Worm (Caenorhabditis elegans) whole organism, young adult: Measurements from ENCODE around the gene Y39H10B.2.

ENCODE experiments used
- B0035.1 ChIP-seq: sonication (generic microtip); optimal IDR thresholded peaks from 2 replicates; lab custom pipeline; 2016; ENCODE audit warnings: missing genetic modification characterization, mild to moderate bottlenecking, missing compliant biosample characterization, missing genotype, missing genetic modification reagents
- B0261.1 ChIP-seq: sonication (generic microtip); optimal IDR thresholded peaks from 2 replicates; lab custom pipeline; 2016; ENCODE audit warnings: mild to moderate bottlenecking, missing genetic modification characterization, moderate library complexity, missing compliant biosample characterization
- F23B12.7 ChIP-seq: sonication (generic microtip); optimal IDR thresholded peaks from 2 replicates; lab custom pipeline; 2017; ENCODE audit warnings: missing genetic modification characterization, mild to moderate bottlenecking, missing compliant biosample characterization, antibody characterized with exemption, moderate library complexity; ENCODE audit not compliant: insufficient read depth
- F52B5.7 ChIP-seq: sonication (generic microtip); optimal IDR thresholded peaks from 2 replicates; lab custom pipeline; 2016; ENCODE audit warnings: mild to moderate bottlenecking, missing genetic modification characterization, missing compliant biosample characterization
- F57A8.1 ChIP-seq: fragments of 200-800 bp; sonication (Bioruptor generic); optimal IDR thresholded peaks from 2 replicates; lab custom pipeline; 2018; ENCODE audit warnings: mild to moderate bottlenecking, missing genetic modification characterization, moderate library complexity, missing compliant biosample characterization
- Y53G8AR.9 ChIP-seq: fragments of 200-800 bp; sonication (Bioruptor generic); conservative IDR thresholded peaks from 2 replicates; pipeline ENCODE4 v1.3.6; 2022; ENCODE audit warnings: missing genetic modification reagents, missing genetic modification characterization, missing compliant biosample characterization
- Y67H2A.10 ChIP-seq: fragments of 200-800 bp; sonication (Bioruptor generic); conservative IDR thresholded peaks from 2 replicates; pipeline ENCODE4 v1.3.6; 2022; ENCODE audit warnings: missing genetic modification reagents, missing genetic modification characterization, missing compliant biosample characterization
- akir-1 ChIP-seq: fragments of 200-800 bp; sonication (Bioruptor generic); optimal IDR thresholded peaks from 2 replicates; lab custom pipeline; 2018; ENCODE audit warnings: mild to moderate bottlenecking, missing genetic modification characterization, moderate library complexity, missing compliant biosample characterization
- aptf-2 ChIP-seq: fragments of 200-800 bp; sonication (Bioruptor generic); conservative IDR thresholded peaks from 2 replicates; pipeline ENCODE4 v1.3.6; 2022; ENCODE audit warnings: missing genetic modification reagents, missing genetic modification characterization, missing compliant biosample characterization
- aptf-3 ChIP-seq: fragments of 200-800 bp; sonication (Bioruptor generic); IDR thresholded peaks from 2 replicates; pipeline ENCODE4 v1.3.6; 2022; ENCODE audit warnings: missing genetic modification characterization, missing compliant biosample characterization
- atf-7 ChIP-seq: sonication (generic microtip); optimal IDR thresholded peaks from 2 replicates; lab custom pipeline; 2017; ENCODE audit warnings: mild to moderate bottlenecking, missing genetic modification characterization, missing compliant biosample characterization
- athp-1 ChIP-seq: sonication (generic microtip); optimal IDR thresholded peaks from 2 replicates; lab custom pipeline; 2017; ENCODE audit warnings: mild to moderate bottlenecking, missing genetic modification characterization, missing compliant biosample characterization
- attf-3 ChIP-seq: fragments of 200-800 bp; sonication (Bioruptor generic); conservative IDR thresholded peaks from 2 replicates; pipeline ENCODE4 v1.3.6; 2022; ENCODE audit warnings: missing genetic modification reagents, missing genetic modification characterization, missing compliant biosample characterization
- ccch-3 ChIP-seq: fragments of 200-800 bp; sonication (Bioruptor generic); optimal IDR thresholded peaks from 2 replicates; lab custom pipeline; 2018; ENCODE audit warnings: mild to moderate bottlenecking, missing genetic modification characterization, missing compliant biosample characterization
- ceh-100 ChIP-seq: fragments of 200-800 bp; sonication (Bioruptor generic); IDR thresholded peaks from 2 replicates; pipeline ENCODE4 v1.3.6; 2022; ENCODE audit warnings: missing genetic modification reagents, missing genetic modification characterization, missing compliant biosample characterization
- ceh-91 ChIP-seq: fragments of 200-800 bp; sonication (Bioruptor generic); IDR thresholded peaks from 2 replicates; pipeline ENCODE4 v1.3.6; 2022; ENCODE audit warnings: missing genetic modification reagents, missing genetic modification characterization, missing compliant biosample characterization
- dpff-1 ChIP-seq: sonication (generic microtip); optimal IDR thresholded peaks from 2 replicates; lab custom pipeline; 2017; ENCODE audit warnings: mild to moderate bottlenecking, missing genetic modification characterization, missing compliant biosample characterization
- dpl-1 ChIP-seq: fragments of 150-350 bp; optimal IDR thresholded peaks from 2 replicates; lab custom pipeline; 2014; ENCODE audit warnings: missing biosample characterization, missing genetic modification reagents, missing genetic modification characterization
- egl-44 ChIP-seq: fragments of 200-800 bp; sonication (Bioruptor generic); IDR thresholded peaks from 2 replicates; pipeline ENCODE4 v1.3.6; 2022; ENCODE audit warnings: missing genetic modification reagents, missing genetic modification characterization, missing compliant biosample characterization
- egrh-3 ChIP-seq: fragments of 200-800 bp; sonication (Bioruptor generic); IDR thresholded peaks from 2 replicates; pipeline ENCODE4 v1.3.6; 2022; ENCODE audit warnings: missing genetic modification reagents, missing genetic modification characterization, missing compliant biosample characterization
- hlh-26 ChIP-seq: fragments of 200-800 bp; sonication (Bioruptor generic); conservative IDR thresholded peaks from 2 replicates; pipeline ENCODE4 v1.3.6; 2022; ENCODE audit warnings: missing genetic modification reagents, missing genetic modification characterization, missing compliant biosample characterization
- hmg-1.2 ChIP-seq: fragments of 200-800 bp; sonication (Bioruptor generic); IDR thresholded peaks from 2 replicates; pipeline ENCODE4 v1.3.6; 2022; ENCODE audit warnings: missing genetic modification reagents, missing genetic modification characterization, missing compliant biosample characterization
- let-526 ChIP-seq: fragments of 200-800 bp; sonication (Bioruptor generic); IDR thresholded peaks from 2 replicates; pipeline ENCODE4 v1.3.6; 2022; ENCODE audit warnings: missing genetic modification reagents, missing genetic modification characterization, missing compliant biosample characterization
- lin-35 ChIP-seq, 3 experiments: fragments of 150-350 bp in 2 of 3; sonication (generic microtip) in 1 of 3; optimal IDR thresholded peaks; 2 replicates each; lab custom pipeline; 2014 to 2018; ENCODE audit warnings: missing biosample characterization in 3 of 3, missing genetic modification characterization in 3 of 3, missing genetic modification reagents in 3 of 3
- lin-40 ChIP-seq: sonication (generic microtip); optimal IDR thresholded peaks from 2 replicates; lab custom pipeline; 2016; ENCODE audit warnings: missing genetic modification characterization, mild to moderate bottlenecking, missing compliant biosample characterization, missing genotype, missing genetic modification reagents
- lir-1 ChIP-seq: fragments of 200-800 bp; sonication (Bioruptor generic); conservative IDR thresholded peaks from 2 replicates; pipeline ENCODE4 v1.3.6; 2022; ENCODE audit warnings: missing genetic modification reagents, missing genetic modification characterization, missing compliant biosample characterization
- madf-3 ChIP-seq: fragments of 200-800 bp; sonication (Bioruptor generic); IDR thresholded peaks from 2 replicates; pipeline ENCODE4 v1.3.6; 2022; ENCODE audit warnings: missing genetic modification reagents, missing genetic modification characterization, missing compliant biosample characterization
- mxl-1 ChIP-seq: sonication (generic microtip); optimal IDR thresholded peaks from 2 replicates; lab custom pipeline; 2016; ENCODE audit warnings: missing genetic modification characterization, missing compliant biosample characterization
- nfya-1 ChIP-seq: sonication (generic microtip); optimal IDR thresholded peaks from 2 replicates; lab custom pipeline; 2017; ENCODE audit warnings: antibody characterized with exemption, missing compliant biosample characterization, missing genetic modification characterization, borderline replicate concordance; ENCODE audit not compliant: insufficient read depth
- nfyb-1 ChIP-seq: fragments of 200-800 bp; sonication (Bioruptor generic); IDR thresholded peaks from 2 replicates; pipeline ENCODE4 v1.3.6; 2022; ENCODE audit warnings: missing genetic modification reagents, missing genetic modification characterization, missing compliant biosample characterization
- repo-1 ChIP-seq: sonication (generic microtip); optimal IDR thresholded peaks from 2 replicates; lab custom pipeline; 2017; ENCODE audit warnings: mild to moderate bottlenecking, missing genetic modification characterization, missing compliant biosample characterization
- snpc-4 ChIP-seq, 5 experiments: fragments of 150-350 bp in 1 of 5; sonication (generic microtip) in 4 of 5; optimal IDR thresholded peaks; 2 replicates each; lab custom pipeline; 2014 to 2018; ENCODE audit warnings: missing genetic modification characterization in 5 of 5, missing biosample characterization in 3 of 5, antibody characterized with exemption in 2 of 5, mild to moderate bottlenecking in 2 of 5, missing compliant biosample characterization in 2 of 5, missing genotype in 2 of 5, moderate library complexity in 2 of 5, missing genetic modification reagents in 1 of 5
- somi-1 ChIP-seq: fragments of 200-800 bp; sonication (Bioruptor generic); optimal IDR thresholded peaks from 2 replicates; lab custom pipeline; 2018; ENCODE audit warnings: mild to moderate bottlenecking, missing genetic modification characterization, missing compliant biosample characterization
- sptf-2 ChIP-seq: fragments of 200-800 bp; sonication (Bioruptor generic); optimal IDR thresholded peaks from 2 replicates; lab custom pipeline; 2018; ENCODE audit warnings: mild to moderate bottlenecking, missing genetic modification characterization, missing compliant biosample characterization
- tbx-9 ChIP-seq: sonication (generic microtip); optimal IDR thresholded peaks from 2 replicates; lab custom pipeline; 2016; ENCODE audit warnings: borderline replicate concordance, missing genetic modification characterization, inconsistent platforms, missing compliant biosample characterization
- unc-62 ChIP-seq: fragments of 150-350 bp; optimal IDR thresholded peaks from 2 replicates; lab custom pipeline; 2014; ENCODE audit warnings: missing biosample characterization, missing genetic modification reagents, missing genetic modification characterization
- zfh-2 ChIP-seq: fragments of 200-800 bp; sonication (Bioruptor generic); conservative IDR thresholded peaks from 2 replicates; pipeline ENCODE4 v1.3.6; 2022; ENCODE audit warnings: missing genetic modification reagents, missing genetic modification characterization, missing compliant biosample characterization
- zim-3 ChIP-seq: sonication (generic microtip); optimal IDR thresholded peaks from 2 replicates; lab custom pipeline; 2017; ENCODE audit warnings: mild to moderate bottlenecking, missing genetic modification characterization, moderate library complexity, missing compliant biosample characterization
- ztf-22 ChIP-seq: fragments of 200-800 bp; sonication (Bioruptor generic); optimal IDR thresholded peaks from 2 replicates; lab custom pipeline; 2018; ENCODE audit warnings: mild to moderate bottlenecking, missing genetic modification characterization, moderate library complexity, missing compliant biosample characterization
- ztf-28 ChIP-seq: fragments of 200-800 bp; sonication (Bioruptor generic); IDR thresholded peaks from 2 replicates; pipeline ENCODE4 v1.3.6; 2022; ENCODE audit warnings: missing genetic modification reagents, missing genetic modification characterization, missing compliant biosample characterization
- ztf-6 ChIP-seq: fragments of 200-800 bp; sonication (Bioruptor generic); IDR thresholded peaks from 2 replicates; pipeline ENCODE4 v1.3.6; 2022; ENCODE audit warnings: missing genetic modification reagents, missing genetic modification characterization, missing compliant biosample characterization

Y39H10B.2 gene

ce11 chrV:3706167-3706566, 37.6 kb downstream of the Y39H10B.2 start:
- TF ChIP-seq nfyb-1 (0 out of 2 replicates have a peak, but pooled peaks have one; percentile 27), madf-3 (GFP tag; lab: Robert Waterston, UW) (no peak), dpl-1 (GFP tag; lab: Kevin White, UChicago) (no peak), repo-1 (tag; lab: Kevin White, UChicago) (no peak), sptf-2 (no peak), B0261.1 (tag; lab: Kevin White, UChicago) (no peak), lin-35 (GFP tag; optimal IDR thresholded peaks at IDR 0.05; lab: Kevin White, UChicago) (no peak), attf-3 (GFP tag; lab: Robert Waterston, UW) (no peak), zfh-2 (GFP tag; lab: Robert Waterston, UW) (0 out of 2 replicates have a peak, but pooled peaks have one; percentile 10), F57A8.1 (GFP tag; lab: Kevin White, UChicago) (no peak), ztf-28 (GFP tag; lab: Robert Waterston, UW) (no peak), ceh-91 (GFP tag; lab: Robert Waterston, UW) (no peak), lir-1 (GFP tag; lab: Robert Waterston, UW) (no peak), B0035.1 (no peak), egrh-3 (GFP tag; lab: Robert Waterston, UW) (peak; percentile 64; the same call in 1 of the 2 replicates), F23B12.7 (tag; lab: Kevin White, UChicago) (no peak), let-526 (GFP tag; lab: Robert Waterston, UW) (no peak), akir-1 (GFP tag; lab: Kevin White, UChicago) (no peak), hmg-1.2 (GFP tag; lab: Robert Waterston, UW) (no peak), ztf-6 (no peak), tbx-9 (tag; lab: Kevin White, UChicago) (no peak), lin-40 (no peak), ztf-22 (no peak), dpff-1 (tag; lab: Kevin White, UChicago) (no peak), mxl-1 (tag; lab: Kevin White, UChicago) (no peak)

- TF ChIP-seq akir-1 (GFP tag; lab: Kevin White, UChicago) (peak; percentile 6), egrh-3 (GFP tag; lab: Robert Waterston, UW) (peak; percentile 87; the same call in 1 of the 2 replicates), hlh-26 (no peak), zfh-2 (GFP tag; lab: Robert Waterston, UW) (peak; percentile 75)
- TF ChIP-seq, all 124 proteins: peak for 3
Measured at ce11 chrV:3706893-3707292, 38.3 kb downstream of the Y39H10B.2 start.

ce11 chrV:3707560-3707959, 39.0 kb downstream of the Y39H10B.2 start:
- TF ChIP-seq nfyb-1: peak; percentile 29; the same call in 1 of the 2 replicates

- TF ChIP-seq somi-1: no peak
- TF ChIP-seq akir-1 (GFP tag; lab: Kevin White, UChicago): peak; percentile 5
- no peak for TF ChIP-seq F52B5.7 (tag; lab: Kevin White, UChicago)
- no peak for TF ChIP-seq unc-62 (GFP tag; lab: Kevin White, UChicago)
- no peak for TF ChIP-seq snpc-4 (GFP tag; optimal IDR thresholded peaks at IDR 0.05; lab: Kevin White, UChicago)
- no peak for TF ChIP-seq snpc-4 (tag; optimal IDR thresholded peaks at IDR 0.05; lab: Kevin White, UChicago)
- TF ChIP-seq nfyb-1: no peak
- no peak for TF ChIP-seq Y53G8AR.9 (GFP tag; lab: Robert Waterston, UW)
Measured at ce11 chrV:3711544-3711943, 43.0 kb downstream of the Y39H10B.2 start.

ce11 chrV:3712192-3712591, 43.6 kb downstream of the Y39H10B.2 start:
- TF ChIP-seq aptf-2 (GFP tag; lab: Robert Waterston, UW) (no peak), ceh-100 (GFP tag; lab: Robert Waterston, UW) (no peak), Y53G8AR.9 (GFP tag; lab: Robert Waterston, UW) (no peak), egrh-3 (GFP tag; lab: Robert Waterston, UW) (no peak), ccch-3 (no peak), egl-44 (GFP tag; lab: Robert Waterston, UW) (no peak), aptf-3 (GFP tag; lab: Robert Waterston, UW) (no peak), zim-3 (no peak), Y67H2A.10 (GFP tag; lab: Robert Waterston, UW) (no peak), atf-7 (tag; lab: Kevin White, UChicago) (peak; percentile 18), athp-1 (tag; lab: Kevin White, UChicago) (peak; percentile 4), lin-35 (GFP tag; optimal IDR thresholded peaks at IDR 0.05; lab: Kevin White, UChicago) (peak in 1 of 3 experiments; percentile 61), nfya-1 (tag; lab: Kevin White, UChicago) (no peak)
